Fruit fly (Drosophila melanogaster) ovary, adult (tissue): ENCODE results near the gene CG8757.

ENCODE experiments used
- CG17801 ChIP-seq: fragments of 200-800 bp; optimal IDR thresholded peaks from 2 replicates; lab custom pipeline; 2019; ENCODE audit warnings: missing biosample characterization, mild to moderate bottlenecking, missing genetic modification characterization, moderate library complexity; ENCODE audit not compliant: partially characterized antibody

Gene CG8757

dm6 chr3L:13845292-13845691 is 3.3 kb upstream of the CG8757 start:
- no peak for TF ChIP-seq CG17801 (GFP tag; lab: Kevin White, UChicago)

- TF ChIP-seq CG17801 (GFP tag; lab: Kevin White, UChicago) = no peak
Measured at dm6 chr3L:13843356-13843755, 1.3 kb upstream of the CG8757 start, which contains the start of gene Tsp68C. Gene Tsp68C (plus strand): TSS chr3L:13843656.

- no peak for TF ChIP-seq CG17801 (GFP tag; lab: Kevin White, UChicago)
Measured at dm6 chr3L:13842917-13843316, 877 bp upstream of the CG8757 start, which contains the start of gene CG8750. Gene CG8750 (minus strand): TSS chr3L:13843017.

- no peak for TF ChIP-seq CG17801 (GFP tag; lab: Kevin White, UChicago)
Measured at dm6 chr3L:13840731-13841130, 1.3 kb downstream of the CG8757 start.

dm6 chr3L:13837456-13837855 is 4.6 kb downstream of the CG8757 start, which contains the start of gene CG43184:
Gene CG43184 (plus strand): TSS chr3L:13837756.
- TF ChIP-seq CG17801 (GFP tag; lab: Kevin White, UChicago) = no peak

dm6 chr3L:13803258-13803657 is 38.8 kb downstream of the CG8757 start, which contains the start of gene bru3:
Gene bru3 (minus strand): TSS chr3L:13803400.
- no peak for TF ChIP-seq CG17801 (GFP tag; lab: Kevin White, UChicago)
